Comparison of ENCODE assay signal across 3 worm cellular contexts in the genomic region with DNA sequence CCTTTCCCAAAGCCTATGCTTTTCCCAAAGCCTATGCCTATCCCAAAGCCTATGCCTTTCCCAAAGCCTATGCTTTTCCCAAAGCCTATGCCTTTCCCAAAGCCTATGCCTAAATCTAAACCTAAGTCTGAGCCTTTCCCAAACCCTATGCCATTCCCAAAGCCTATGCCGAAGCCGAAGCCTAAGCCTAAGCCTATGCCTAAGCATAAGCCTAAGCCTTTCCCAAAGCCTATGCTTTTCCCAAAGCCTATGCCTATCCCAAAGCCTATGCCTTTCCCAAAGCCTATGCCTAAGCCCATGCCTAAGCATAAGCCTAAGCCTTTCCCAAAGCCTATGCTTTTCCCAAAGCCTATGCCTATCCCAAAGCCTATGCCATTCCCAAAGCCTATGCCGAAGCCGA.
TF ChIP-seq lines count a peak whose summit lies in the region.

No protein-coding gene starts in this region.

TF ChIP-seq in whole organism, L4 larva, 104 proteins besides CTCF, POLR2A, EP300 and RAD21:
- 0 out of 2 replicates have a peak, but pooled peaks have one; percentile 28 for TF ChIP-seq hmg-1.1 (GFP tag; IDR thresholded peaks at IDR 0.05; lab: Robert Waterston, UW)
- 0 out of 2 replicates have a peak, but pooled peaks have one; percentile 51 for TF ChIP-seq nhr-42 (GFP tag; IDR thresholded peaks at IDR 0.05; lab: Robert Waterston, UW)
- TF ChIP-seq snpc-1.2 (GFP tag; IDR thresholded peaks at IDR 0.05; lab: Robert Waterston, UW), result 0 out of 2 replicates have a peak, but pooled peaks have one; percentile 5
- TF ChIP-seq zip-11 (GFP tag; IDR thresholded peaks at IDR 0.05; lab: Robert Waterston, UW), result 0 out of 2 replicates have a peak, but pooled peaks have one; percentile 8
- 0 out of 2 replicates have a peak, but pooled peaks have one; percentile 3 for TF ChIP-seq F26F4.8 (GFP tag; conservative IDR thresholded peaks at IDR 0.05; lab: Robert Waterston, UW)

TF ChIP-seq in whole organism, midembryonic, 9 proteins besides CTCF, POLR2A, EP300 and RAD21:
- TF ChIP-seq ztf-29 (GFP tag; IDR thresholded peaks at IDR 0.05; lab: Robert Waterston, UW) (peak; percentile 60; the same call in 1 of the 2 replicates), flt-1 (GFP tag; IDR thresholded peaks at IDR 0.05; lab: Robert Waterston, UW) (peak; percentile 56; the same call in 1 of the 2 replicates)

TF ChIP-seq in whole organism, young adult, 124 proteins besides CTCF, POLR2A, EP300 and RAD21:
- TF ChIP-seq madf-3 (GFP tag; IDR thresholded peaks at IDR 0.05; lab: Robert Waterston, UW) (peak; percentile 62; the same call in 1 of the 2 replicates), hsf-1 (GFP tag; IDR thresholded peaks at IDR 0.05; lab: Robert Waterston, UW) (0 out of 2 replicates have a peak, but pooled peaks have one; percentile 51)
